Fruit fly (Drosophila melanogaster) whole organism, wandering third instar larva: ENCODE measurements around the gene kek4.

Experiments used
- CG32264 ChIP-seq: fragments of 200-800 bp; sonication (Bioruptor generic); optimal IDR thresholded peaks from 2 replicates; lab custom pipeline; 2016; ENCODE audit warnings: missing biosample characterization, missing genetic modification characterization
- Hnf4 ChIP-seq: fragments of 200-800 bp; sonication (Bioruptor generic); optimal IDR thresholded peaks from 2 replicates; lab custom pipeline; 2016; ENCODE audit warnings: missing biosample characterization, mild to moderate bottlenecking, missing genetic modification characterization
- N ChIP-seq: fragments of >200 bp; optimal IDR thresholded peaks from 2 replicates; lab custom pipeline; 2018; ENCODE audit warnings: missing biosample characterization, missing external identifiers, missing genetic modification characterization
- br ChIP-seq: fragments of 200-800 bp; sonication (Bioruptor generic); optimal IDR thresholded peaks from 2 replicates; lab custom pipeline; 2016; ENCODE audit warnings: missing biosample characterization, missing genetic modification characterization
- dsf ChIP-seq: sonication (Bioruptor generic); optimal IDR thresholded peaks from 2 replicates; lab custom pipeline; 2016; ENCODE audit warnings: missing biosample characterization, missing genetic modification characterization, borderline replicate concordance
- fru ChIP-seq: fragments of 200-800 bp; sonication (Bioruptor generic); optimal IDR thresholded peaks from 3 replicates; lab custom pipeline; 2016; ENCODE audit warnings: missing biosample characterization, mild to moderate bottlenecking, missing genetic modification characterization
- psq ChIP-seq: fragments of 200-800 bp; sonication (Bioruptor generic); optimal IDR thresholded peaks from 3 replicates; lab custom pipeline; 2017; ENCODE audit warnings: missing biosample characterization, mild to moderate bottlenecking, missing genetic modification characterization, moderate library complexity
- sv ChIP-seq: fragments of 200-800 bp; sonication (Bioruptor generic); optimal IDR thresholded peaks from 3 replicates; lab custom pipeline; 2016; ENCODE audit warnings: missing biosample characterization, missing genetic modification characterization

dm6 chr2L:13191894-13192293 lies 23.3 kb downstream of the kek4 start, which contains the start of the genes CG16974 and Edem2:
- TF ChIP-seq Hnf4 (GFP tag; lab: Kevin White, UChicago) (no peak), sv (peak; percentile 63), br (GFP tag; lab: Kevin White, UChicago) (no peak), CG32264 (GFP tag; lab: Kevin White, UChicago) (no peak), N (GFP tag; lab: Kevin White, UChicago) (no peak), dsf (GFP tag; lab: Kevin White, UChicago) (no peak), fru (no peak), psq (peak; percentile 76)
